Worm (Caenorhabditis elegans) whole organism, young adult: ENCODE data around the gene cand-1.

ENCODE experiments used
- B0019.2 ChIP-seq: fragments of 200-800 bp; sonication (Bioruptor generic); conservative IDR thresholded peaks from 2 replicates; pipeline ENCODE4 v1.3.6; 2022; ENCODE audit warnings: missing genetic modification reagents, missing genetic modification characterization, missing compliant biosample characterization
- B0261.1 ChIP-seq: sonication (generic microtip); optimal IDR thresholded peaks from 2 replicates; lab custom pipeline; 2016; ENCODE audit warnings: mild to moderate bottlenecking, missing genetic modification characterization, moderate library complexity, missing compliant biosample characterization
- B0336.3 ChIP-seq: fragments of 200-800 bp; sonication (Bioruptor generic); IDR thresholded peaks from 2 replicates; pipeline ENCODE4 v1.3.6; 2022; ENCODE audit warnings: missing genetic modification characterization, missing compliant biosample characterization
- C17E4.6 ChIP-seq: fragments of 200-800 bp; sonication (Bioruptor generic); IDR thresholded peaks from 2 replicates; pipeline ENCODE4 v1.3.6; 2022; ENCODE audit warnings: missing genetic modification reagents, missing genetic modification characterization, missing compliant biosample characterization
- F49E8.2 ChIP-seq: sonication (generic microtip); optimal IDR thresholded peaks from 3 replicates; lab custom pipeline; 2017; ENCODE audit warnings: missing genetic modification characterization, mild to moderate bottlenecking, missing compliant biosample characterization, antibody characterized with exemption, moderate library complexity; ENCODE audit not compliant: insufficient read depth
- F57A8.1 ChIP-seq: fragments of 200-800 bp; sonication (Bioruptor generic); optimal IDR thresholded peaks from 2 replicates; lab custom pipeline; 2018; ENCODE audit warnings: mild to moderate bottlenecking, missing genetic modification characterization, moderate library complexity, missing compliant biosample characterization
- attf-3 ChIP-seq: fragments of 200-800 bp; sonication (Bioruptor generic); conservative IDR thresholded peaks from 2 replicates; pipeline ENCODE4 v1.3.6; 2022; ENCODE audit warnings: missing genetic modification reagents, missing genetic modification characterization, missing compliant biosample characterization
- ceh-58 ChIP-seq: fragments of 200-800 bp; sonication (Bioruptor generic); IDR thresholded peaks from 2 replicates; pipeline ENCODE4 v1.3.6; 2022; ENCODE audit warnings: missing genetic modification characterization, missing compliant biosample characterization
- him-1 ChIP-seq: sonication (generic microtip); optimal IDR thresholded peaks from 2 replicates; lab custom pipeline; 2016; ENCODE audit warnings: missing genotype, missing genetic modification reagents, missing genetic modification characterization, missing compliant biosample characterization
- lir-1 ChIP-seq: fragments of 200-800 bp; sonication (Bioruptor generic); conservative IDR thresholded peaks from 2 replicates; pipeline ENCODE4 v1.3.6; 2022; ENCODE audit warnings: missing genetic modification reagents, missing genetic modification characterization, missing compliant biosample characterization
- madf-3 ChIP-seq: fragments of 200-800 bp; sonication (Bioruptor generic); IDR thresholded peaks from 2 replicates; pipeline ENCODE4 v1.3.6; 2022; ENCODE audit warnings: missing genetic modification reagents, missing genetic modification characterization, missing compliant biosample characterization
- snpc-1.3 ChIP-seq: sonication (generic microtip); optimal IDR thresholded peaks from 2 replicates; lab custom pipeline; 2017; ENCODE audit warnings: missing genetic modification characterization, mild to moderate bottlenecking, missing compliant biosample characterization, antibody characterized with exemption, moderate library complexity, missing genotype, missing genetic modification reagents; ENCODE audit not compliant: insufficient read depth
- snpc-3.4 ChIP-seq: sonication (generic microtip); optimal IDR thresholded peaks from 2 replicates; lab custom pipeline; 2017; ENCODE audit warnings: missing genetic modification characterization, mild to moderate bottlenecking, missing compliant biosample characterization, antibody characterized with exemption, moderate library complexity, missing genotype, missing genetic modification reagents
- ztf-28 ChIP-seq: fragments of 200-800 bp; sonication (Bioruptor generic); IDR thresholded peaks from 2 replicates; pipeline ENCODE4 v1.3.6; 2022; ENCODE audit warnings: missing genetic modification reagents, missing genetic modification characterization, missing compliant biosample characterization
- ztf-6 ChIP-seq: fragments of 200-800 bp; sonication (Bioruptor generic); IDR thresholded peaks from 2 replicates; pipeline ENCODE4 v1.3.6; 2022; ENCODE audit warnings: missing genetic modification reagents, missing genetic modification characterization, missing compliant biosample characterization

cand-1 gene

ce11 chrV:16861719-16862118 lies 59.0 kb downstream of the cand-1 start, which contains the start of the genes clec-32 and clec-24:
Gene clec-32 (minus strand): TSS chrV:16861819.
Gene clec-24 (plus strand): TSS chrV:16862012.
- TF ChIP-seq F57A8.1 (GFP tag; lab: Kevin White, UChicago) (no peak), C17E4.6 (no peak), snpc-1.3 (tag; lab: Kevin White, UChicago) (no peak), F49E8.2 (no peak), B0019.2 (GFP tag; lab: Robert Waterston, UW) (no peak), ceh-58 (GFP tag; lab: Robert Waterston, UW) (no peak), attf-3 (GFP tag; lab: Robert Waterston, UW) (no peak), snpc-3.4 (no peak), him-1 (tag; lab: Kevin White, UChicago) (no peak), ztf-6 (GFP tag; lab: Robert Waterston, UW) (no peak), ztf-28 (GFP tag; lab: Robert Waterston, UW) (no peak), B0261.1 (tag; lab: Kevin White, UChicago) (no peak), lir-1 (GFP tag; lab: Robert Waterston, UW) (no peak), B0336.3 (no peak), madf-3 (GFP tag; lab: Robert Waterston, UW) (no peak)
